Worm (Caenorhabditis elegans): ENCODE measurements around the gene cebp-1.

cebp-1 gene

ce11 chrX:1476005-1476404 lies 22.3 kb upstream of the cebp-1 start:
- no peak for TF ChIP-seq ref-1 (GFP tag; conservative IDR thresholded peaks at IDR 0.05)
- no peak for TF ChIP-seq klf-2 (GFP tag; conservative IDR thresholded peaks at IDR 0.05)
- TF ChIP-seq med-1 (GFP tag; optimal IDR thresholded peaks at IDR 0.05; ENCODE audit: insufficient read depth): no peak
- no peak for TF ChIP-seq tab-1 (GFP tag; IDR thresholded peaks at IDR 0.05)
- TF ChIP-seq flt-1 (GFP tag; IDR thresholded peaks at IDR 0.05): no peak
- no peak for TF ChIP-seq ztf-23 (GFP tag; IDR thresholded peaks at IDR 0.05)
- TF ChIP-seq ztf-29 (GFP tag; IDR thresholded peaks at IDR 0.05): no peak
- no peak for TF ChIP-seq cog-1 (tag; optimal IDR thresholded peaks at IDR 0.05)
- TF ChIP-seq T22C8.4 (GFP tag; IDR thresholded peaks at IDR 0.05): no peak

ce11 chrX:1473794-1474193 lies 20.1 kb upstream of the cebp-1 start:
- TF ChIP-seq cog-1 (tag; optimal IDR thresholded peaks at IDR 0.05) (no peak), ztf-23 (GFP tag; IDR thresholded peaks at IDR 0.05) (no peak), klf-2 (GFP tag; conservative IDR thresholded peaks at IDR 0.05) (no peak), T22C8.4 (GFP tag; IDR thresholded peaks at IDR 0.05) (no peak), ref-1 (GFP tag; conservative IDR thresholded peaks at IDR 0.05) (no peak), med-1 (GFP tag; optimal IDR thresholded peaks at IDR 0.05; ENCODE audit: insufficient read depth) (no peak), flt-1 (GFP tag; IDR thresholded peaks at IDR 0.05) (no peak), tab-1 (GFP tag; IDR thresholded peaks at IDR 0.05) (no peak), ztf-29 (GFP tag; IDR thresholded peaks at IDR 0.05) (no peak)

DNA sequence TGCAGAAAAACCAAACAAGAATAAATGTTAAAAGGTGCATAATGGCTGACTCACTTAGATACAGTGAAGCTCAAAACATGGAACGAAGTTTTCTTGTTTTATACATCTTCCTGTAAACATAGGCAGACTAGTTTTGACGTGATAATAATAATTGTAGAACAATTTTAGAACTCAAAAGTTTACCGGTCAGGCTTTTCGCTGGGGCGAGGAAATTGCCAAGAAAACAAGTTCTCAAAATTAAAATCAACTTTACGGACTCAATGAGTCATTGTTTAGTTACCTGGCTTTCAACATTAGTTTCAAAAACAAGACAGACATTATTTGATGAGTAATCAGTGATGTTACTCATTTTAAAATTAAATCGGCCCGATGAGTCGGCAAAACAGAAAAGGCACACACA lies 19.2 kb upstream of the cebp-1 start, which contains the start of gene D1005.5:
D1005.5 (minus strand) TSS at position 101 of the 400 bp plus-strand sequence.
- TF ChIP-seq cog-1 (tag; optimal IDR thresholded peaks at IDR 0.05) (no peak), T22C8.4 (GFP tag; IDR thresholded peaks at IDR 0.05) (no peak), ztf-29 (GFP tag; IDR thresholded peaks at IDR 0.05) (no peak), ref-1 (GFP tag; conservative IDR thresholded peaks at IDR 0.05) (no peak), flt-1 (GFP tag; IDR thresholded peaks at IDR 0.05) (no peak), tab-1 (GFP tag; IDR thresholded peaks at IDR 0.05) (no peak), med-1 (GFP tag; optimal IDR thresholded peaks at IDR 0.05; ENCODE audit: insufficient read depth) (no peak), ztf-23 (GFP tag; IDR thresholded peaks at IDR 0.05) (no peak), klf-2 (GFP tag; conservative IDR thresholded peaks at IDR 0.05) (no peak)

- 0 out of 2 replicates have a peak, but pooled peaks have one; percentile 20 for TF ChIP-seq klf-2 (GFP tag; conservative IDR thresholded peaks at IDR 0.05)
- TF ChIP-seq tab-1 (GFP tag; IDR thresholded peaks at IDR 0.05): no peak
- TF ChIP-seq flt-1 (GFP tag; IDR thresholded peaks at IDR 0.05): no peak
- no peak for TF ChIP-seq ztf-23 (GFP tag; IDR thresholded peaks at IDR 0.05)
- no peak for TF ChIP-seq med-1 (GFP tag; optimal IDR thresholded peaks at IDR 0.05; ENCODE audit: insufficient read depth)
- no peak for TF ChIP-seq T22C8.4 (GFP tag; IDR thresholded peaks at IDR 0.05)
These were observed 17.6 kb upstream of the cebp-1 start for ce11 chrX:1471232-1471631.

DNA sequence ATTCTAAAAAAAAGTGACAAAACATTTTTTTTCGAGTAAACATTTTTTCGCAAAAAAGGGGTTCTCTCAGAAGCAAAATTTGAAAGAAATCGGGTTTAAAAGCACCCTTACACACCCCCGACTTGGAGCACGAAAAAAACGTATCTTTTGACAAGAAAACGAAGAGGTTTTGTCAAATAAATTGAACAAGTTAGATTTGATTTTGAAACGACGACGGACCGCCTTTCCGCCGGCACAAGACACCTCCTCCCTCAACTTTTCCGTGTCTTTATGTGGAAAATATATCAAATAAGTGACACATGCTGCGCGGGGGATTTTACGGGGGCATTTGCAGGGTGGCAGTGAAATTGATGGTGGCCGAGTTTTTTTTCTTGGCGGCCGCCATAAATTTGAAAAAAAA lies 14.4 kb upstream of the cebp-1 start:
- TF ChIP-seq flt-1 (GFP tag; IDR thresholded peaks at IDR 0.05) (no peak), ref-1 (GFP tag; conservative IDR thresholded peaks at IDR 0.05) (no peak), ztf-29 (GFP tag; IDR thresholded peaks at IDR 0.05) (no peak), klf-2 (GFP tag; conservative IDR thresholded peaks at IDR 0.05) (no peak), tab-1 (GFP tag; IDR thresholded peaks at IDR 0.05) (no peak), med-1 (GFP tag; optimal IDR thresholded peaks at IDR 0.05; ENCODE audit: insufficient read depth) (no peak)

DNA sequence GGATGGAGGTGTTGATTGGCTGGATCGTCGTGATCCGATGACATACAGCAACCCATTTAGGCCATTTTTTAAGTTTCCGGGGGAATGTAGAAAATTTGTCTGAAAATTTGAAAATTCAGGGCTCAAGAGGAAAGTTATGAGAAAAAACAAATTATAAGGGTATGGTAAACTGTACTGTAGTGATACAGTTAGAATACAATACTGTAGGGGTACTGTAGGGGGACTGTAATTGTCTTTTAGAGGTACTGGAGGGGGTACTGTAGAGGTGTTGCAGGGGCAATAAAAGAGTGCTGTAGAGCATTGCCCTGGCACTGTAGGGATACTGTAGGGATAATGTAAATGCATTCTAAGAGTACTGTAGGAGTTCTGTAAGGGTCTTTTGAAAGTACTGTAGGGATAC lies 11.0 kb upstream of the cebp-1 start, which contains the start of gene D1005.6:
D1005.6 (minus strand) TSS at position 101 of the 400 bp plus-strand sequence.
- TF ChIP-seq T22C8.4 (GFP tag; IDR thresholded peaks at IDR 0.05) (no peak), med-1 (GFP tag; optimal IDR thresholded peaks at IDR 0.05; ENCODE audit: insufficient read depth) (no peak), ztf-29 (GFP tag; IDR thresholded peaks at IDR 0.05) (no peak), flt-1 (GFP tag; IDR thresholded peaks at IDR 0.05) (no peak), cog-1 (tag; optimal IDR thresholded peaks at IDR 0.05) (no peak)

DNA sequence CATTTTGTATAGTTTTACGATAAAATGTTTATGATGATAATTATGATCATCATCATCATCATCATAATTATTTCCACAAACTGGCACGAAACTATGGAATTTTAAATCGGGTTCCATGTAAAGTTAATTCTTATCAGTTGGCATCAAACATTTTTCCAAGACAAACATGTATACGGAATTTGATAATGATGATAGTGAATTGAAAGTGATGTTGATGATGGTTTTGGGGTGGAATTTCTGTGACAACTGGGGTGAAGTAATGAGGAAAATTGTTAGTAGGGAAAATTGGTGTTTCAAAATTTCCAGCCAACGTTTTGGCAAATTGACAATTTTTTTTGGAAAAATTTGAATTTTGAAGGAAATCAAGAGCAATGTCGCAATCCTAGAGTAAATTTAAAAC lies 6.1 kb upstream of the cebp-1 start:
- TF ChIP-seq T22C8.4 (GFP tag; IDR thresholded peaks at IDR 0.05): no peak
- TF ChIP-seq ztf-29 (GFP tag; IDR thresholded peaks at IDR 0.05): no peak
- TF ChIP-seq klf-2 (GFP tag; conservative IDR thresholded peaks at IDR 0.05): no peak
- no peak for TF ChIP-seq ref-1 (GFP tag; conservative IDR thresholded peaks at IDR 0.05)
- TF ChIP-seq med-1 (GFP tag; optimal IDR thresholded peaks at IDR 0.05; ENCODE audit: insufficient read depth): no peak
- no peak for TF ChIP-seq flt-1 (GFP tag; IDR thresholded peaks at IDR 0.05)
- TF ChIP-seq cog-1 (tag; optimal IDR thresholded peaks at IDR 0.05): no peak
- no peak for TF ChIP-seq ztf-23 (GFP tag; IDR thresholded peaks at IDR 0.05)
- no peak for TF ChIP-seq tab-1 (GFP tag; IDR thresholded peaks at IDR 0.05)

DNA sequence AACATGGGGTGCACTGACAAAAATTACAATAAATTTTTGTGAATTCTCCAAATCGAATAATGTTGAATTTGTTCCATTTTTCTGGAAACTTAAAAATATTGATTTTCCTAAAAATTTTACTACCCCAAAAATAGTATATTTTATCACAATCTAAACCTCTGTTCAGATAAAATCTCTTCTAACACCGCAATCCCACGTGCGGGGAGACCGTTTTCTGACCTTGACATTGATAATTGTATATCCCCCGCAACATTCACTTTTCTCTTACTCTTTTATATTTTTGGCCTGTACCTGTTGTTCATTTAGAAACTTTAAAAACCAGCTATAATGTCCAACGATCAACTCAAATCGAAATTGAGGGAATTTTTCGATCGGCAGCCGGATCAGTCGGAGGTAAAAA lies 5.1 kb upstream of the cebp-1 start, which contains the start of gene D1005.2:
D1005.2 (plus strand) TSS at position 230 of the 400 bp plus-strand sequence.
- TF ChIP-seq klf-2 (GFP tag; conservative IDR thresholded peaks at IDR 0.05) (no peak), tab-1 (GFP tag; IDR thresholded peaks at IDR 0.05) (no peak), T22C8.4 (GFP tag; IDR thresholded peaks at IDR 0.05) (no peak), ref-1 (GFP tag; conservative IDR thresholded peaks at IDR 0.05) (no peak), ztf-29 (GFP tag; IDR thresholded peaks at IDR 0.05) (no peak), cog-1 (tag; optimal IDR thresholded peaks at IDR 0.05) (no peak), flt-1 (GFP tag; IDR thresholded peaks at IDR 0.05) (no peak), ztf-23 (GFP tag; IDR thresholded peaks at IDR 0.05) (no peak), med-1 (GFP tag; optimal IDR thresholded peaks at IDR 0.05; ENCODE audit: insufficient read depth) (no peak)

DNA sequence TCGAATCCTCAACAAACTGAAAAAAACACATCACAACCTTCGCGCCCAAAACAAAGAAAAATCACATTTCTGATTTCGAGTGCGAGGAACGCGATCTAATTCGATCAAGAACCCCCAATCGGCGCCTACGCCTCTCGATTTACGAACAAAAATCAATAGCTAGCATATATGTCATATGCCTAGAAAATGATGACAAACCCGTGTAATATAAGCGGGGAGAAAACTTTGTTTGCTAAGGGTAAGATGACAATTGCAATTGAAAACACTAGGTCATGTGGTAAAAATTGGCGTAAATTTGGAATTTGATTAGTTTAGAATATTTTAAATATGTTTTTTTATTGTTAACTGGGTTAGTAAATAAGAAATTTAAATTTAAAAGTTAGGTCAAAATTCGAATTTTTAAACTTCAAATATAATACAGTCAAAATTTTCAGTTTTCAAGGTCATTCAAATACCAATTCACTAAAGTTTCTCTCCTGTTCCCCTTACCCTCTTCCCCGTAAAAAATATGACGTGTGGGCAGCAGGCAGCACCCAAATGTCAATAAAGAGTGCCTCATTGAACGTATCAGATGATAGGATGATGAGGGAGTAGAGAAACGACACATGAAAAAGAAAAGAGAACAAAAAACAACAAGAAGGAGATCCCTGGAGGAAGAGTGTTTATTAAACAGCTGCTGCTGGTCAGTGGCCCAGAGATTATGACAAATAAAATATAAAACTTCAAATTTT lies 2.8 kb upstream of the cebp-1 start:
- TF ChIP-seq tab-1 (GFP tag; IDR thresholded peaks at IDR 0.05) (no peak), ztf-23 (GFP tag; IDR thresholded peaks at IDR 0.05) (no peak), T22C8.4 (GFP tag; IDR thresholded peaks at IDR 0.05) (no peak), med-1 (GFP tag; optimal IDR thresholded peaks at IDR 0.05; ENCODE audit: insufficient read depth) (no peak), ztf-29 (GFP tag; IDR thresholded peaks at IDR 0.05) (no peak)

DNA sequence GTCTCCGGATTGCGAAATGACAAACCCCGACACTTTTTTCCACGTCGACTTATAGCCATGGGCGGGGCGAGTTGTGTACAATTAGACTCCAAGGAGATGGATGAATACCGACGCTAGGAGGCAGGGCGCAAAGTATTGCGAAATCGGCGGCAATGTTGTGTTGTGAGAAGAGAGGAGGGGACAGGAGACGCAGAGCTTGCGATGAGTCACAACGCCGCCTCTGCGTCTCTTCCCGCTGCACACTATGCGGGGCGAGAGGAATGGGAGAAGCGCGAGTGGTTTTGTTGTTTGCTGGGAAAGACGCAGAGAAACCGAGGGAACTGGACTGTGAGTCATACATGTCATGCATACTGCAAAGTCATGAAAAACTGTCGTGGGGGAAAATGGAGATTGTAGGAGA lies 717 bp upstream of the cebp-1 start:
- TF ChIP-seq flt-1 (GFP tag; IDR thresholded peaks at IDR 0.05) (peak; percentile 45), klf-2 (GFP tag; conservative IDR thresholded peaks at IDR 0.05) (no peak), ztf-23 (GFP tag; IDR thresholded peaks at IDR 0.05) (peak; percentile 64; the same call in 1 of the 2 replicates), cog-1 (tag; optimal IDR thresholded peaks at IDR 0.05) (peak; percentile 90), ref-1 (GFP tag; conservative IDR thresholded peaks at IDR 0.05) (no peak), T22C8.4 (GFP tag; IDR thresholded peaks at IDR 0.05) (0 out of 2 replicates have a peak, but pooled peaks have one; percentile 10)

Data from whole organism, midembryonic.